Fruit fly (Drosophila melanogaster) whole organism: ENCODE results near the gene Amun.

Experiments used
- CG8478 ChIP-seq: fragments of >200 bp; optimal IDR thresholded peaks from 2 replicates; lab custom pipeline; 2018; ENCODE audit warnings: inconsistent platforms
- Dll ChIP-seq: fragments of >200 bp; optimal IDR thresholded peaks from 2 replicates; lab custom pipeline; 2017
- EcR ChIP-seq, 2 experiments: fragments of >200 bp; optimal IDR thresholded peaks; 2 replicates each; lab custom pipeline; 2017; ENCODE audit warnings: missing biosample characterization in 2 of 2, missing genetic modification characterization in 2 of 2, missing genetic modification reagents in 2 of 2
- pan ChIP-seq: fragments of >200 bp; optimal IDR thresholded peaks from 2 replicates; lab custom pipeline; 2017
- psq ChIP-seq: fragments of >200 bp; optimal IDR thresholded peaks from 2 replicates; lab custom pipeline; 2017
- usp ChIP-seq: fragments of >200 bp; optimal IDR thresholded peaks from 2 replicates; lab custom pipeline; 2017; ENCODE audit warnings: missing biosample characterization, missing genetic modification characterization, mixed read lengths

Amun gene

dm6 chrX:11678539-11679040 is 36.8 kb downstream of the Amun start, which contains the start of the genes Vlet and bif:
Gene Vlet, minus strand, starts transcription at chrX:11678589.
Gene bif, plus strand, starts transcription at chrX:11678970.
- no peak for TF ChIP-seq EcR (GFP tag; optimal IDR thresholded peaks at IDR 0.05; lab: Kevin White, UChicago)
- TF ChIP-seq Dll, result no peak
- TF ChIP-seq CG8478 (lab: Kevin White, UChicago), result no peak
- no peak for TF ChIP-seq usp (GFP tag; lab: Kevin White, UChicago)
- TF ChIP-seq pan (lab: Kevin White, UChicago), result no peak
- TF ChIP-seq psq (lab: Kevin White, UChicago), result no peak

dm6 chrX:11664058-11664457 is 51.3 kb downstream of the Amun start:
- TF ChIP-seq usp (GFP tag; lab: Kevin White, UChicago) (no peak), EcR (GFP tag; optimal IDR thresholded peaks at IDR 0.05; lab: Kevin White, UChicago) (no peak), Dll (no peak), pan (lab: Kevin White, UChicago) (no peak), CG8478 (lab: Kevin White, UChicago) (no peak), psq (lab: Kevin White, UChicago) (no peak)

dm6 chrX:11660476-11660875 is 54.9 kb downstream of the Amun start:
- no peak for TF ChIP-seq pan (lab: Kevin White, UChicago)
- TF ChIP-seq usp (GFP tag; lab: Kevin White, UChicago), result no peak
- TF ChIP-seq EcR (GFP tag; optimal IDR thresholded peaks at IDR 0.05; lab: Kevin White, UChicago), result no peak
- TF ChIP-seq Dll, result no peak
- no peak for TF ChIP-seq CG8478 (lab: Kevin White, UChicago)
- no peak for TF ChIP-seq psq (lab: Kevin White, UChicago)
